Worm (Caenorhabditis elegans): ENCODE results near the gene shl-1.

ce11 chrIV:6335908-6336307 lies 48.0 kb downstream of the shl-1 start, which contains the start of gene mif-4:
- no peak for TF ChIP-seq dao-5 (tag; optimal IDR thresholded peaks at IDR 0.05)
- no peak for TF ChIP-seq W03F9.2 (tag; optimal IDR thresholded peaks at IDR 0.05)

Data from whole organism, L4/young adult.